Worm (Caenorhabditis elegans) whole organism, L1 larva: ENCODE results near the gene ceh-48.

Source experiments
- C04F5.9 ChIP-seq: sonication (generic microtip); optimal IDR thresholded peaks from 2 replicates; lab custom pipeline; 2016; ENCODE audit warnings: missing genetic modification characterization, missing compliant biosample characterization
- C16A3.4 ChIP-seq: fragments of 150-350 bp; optimal IDR thresholded peaks from 2 replicates; lab custom pipeline; 2014; ENCODE audit warnings: missing biosample characterization, missing genetic modification characterization
- Y116A8C.19 ChIP-seq: sonication (generic microtip); optimal IDR thresholded peaks from 2 replicates; lab custom pipeline; 2016; ENCODE audit warnings: missing compliant biosample characterization, missing genetic modification characterization, borderline replicate concordance
- aha-1 ChIP-seq: fragments of 150-350 bp; optimal IDR thresholded peaks from 2 replicates; lab custom pipeline; 2014; ENCODE audit warnings: missing biosample characterization, missing genetic modification characterization
- alr-1 ChIP-seq: fragments of 200-800 bp; sonication (Bioruptor generic); optimal IDR thresholded peaks from 2 replicates; lab custom pipeline; 2018; ENCODE audit warnings: borderline replicate concordance, mild to moderate bottlenecking, missing genetic modification characterization, missing compliant biosample characterization
- aly-2 ChIP-seq: fragments of 150-350 bp; optimal IDR thresholded peaks from 2 replicates; lab custom pipeline; 2014; ENCODE audit warnings: missing biosample characterization, missing genetic modification characterization
- ama-1 ChIP-seq: fragments of 150-350 bp; optimal IDR thresholded peaks from 2 replicates; lab custom pipeline; 2014
- blmp-1 ChIP-seq: fragments of 150-350 bp; optimal IDR thresholded peaks from 2 replicates; lab custom pipeline; 2014; ENCODE audit warnings: missing biosample characterization, missing genetic modification characterization
- ceh-63 ChIP-seq: fragments of 200-800 bp; sonication (Bioruptor generic); optimal IDR thresholded peaks from 2 replicates; lab custom pipeline; 2018; ENCODE audit warnings: mild to moderate bottlenecking, missing genetic modification characterization, missing compliant biosample characterization
- ceh-82 ChIP-seq, 3 experiments: fragments of 150-350 bp in 1 of 3; sonication (generic microtip) in 2 of 3; optimal IDR thresholded peaks; 2 replicates each; lab custom pipeline; 2014 to 2017; ENCODE audit warnings: missing biosample characterization in 3 of 3, missing genetic modification characterization in 3 of 3
- ces-1 ChIP-seq: fragments of 150-350 bp; optimal IDR thresholded peaks from 2 replicates; lab custom pipeline; 2014; ENCODE audit warnings: missing biosample characterization, missing genetic modification reagents, missing genetic modification characterization
- dsc-1 ChIP-seq: sonication (generic microtip); optimal IDR thresholded peaks from 2 replicates; lab custom pipeline; 2016; ENCODE audit warnings: mild to moderate bottlenecking, missing genetic modification characterization, missing compliant biosample characterization
- efl-1 ChIP-seq, 4 experiments: fragments of 150-350 bp; optimal IDR thresholded peaks in 3 of 4; peaks in 1 of 4; 1 replicate in 1 of 4; 2 replicates in 3 of 4; lab custom pipeline; 2014; ENCODE audit warnings: missing biosample characterization in 2 of 4, missing genetic modification characterization in 2 of 4, missing genetic modification reagents in 2 of 4
- efl-3 ChIP-seq: fragments of 200-800 bp; sonication (Bioruptor generic); optimal IDR thresholded peaks from 2 replicates; lab custom pipeline; 2018; ENCODE audit warnings: mild to moderate bottlenecking, missing genetic modification characterization, missing compliant biosample characterization
- egl-27 ChIP-seq, 2 experiments: fragments of 150-350 bp in 1 of 2; sonication (generic microtip); optimal IDR thresholded peaks; 3 replicates each; lab custom pipeline; 2017 to 2018; ENCODE audit warnings: missing biosample characterization in 2 of 2, missing genetic modification characterization in 2 of 2, missing genetic modification reagents in 2 of 2
- elt-3 ChIP-seq, 6 experiments: fragments of 150-350 bp in 1 of 6; sonication (generic microtip); optimal IDR thresholded peaks; 2 replicates each; lab custom pipeline; 2017 to 2018; ENCODE audit warnings: missing biosample characterization in 6 of 6, missing genetic modification characterization in 6 of 6, inconsistent platforms in 1 of 6
- ets-5 ChIP-seq: fragments of 200-800 bp; sonication (Bioruptor generic); IDR thresholded peaks from 2 replicates; pipeline ENCODE4 v1.3.6; 2022; ENCODE audit warnings: missing genetic modification characterization, missing compliant biosample characterization
- fkh-4 ChIP-seq: sonication (generic microtip); optimal IDR thresholded peaks from 2 replicates; lab custom pipeline; 2016; ENCODE audit warnings: missing compliant biosample characterization, missing genetic modification characterization, borderline replicate concordance
- fkh-8 ChIP-seq: sonication (generic microtip); optimal IDR thresholded peaks from 2 replicates; lab custom pipeline; 2016; ENCODE audit warnings: mild to moderate bottlenecking, missing genetic modification characterization, missing compliant biosample characterization
- hlh-4 ChIP-seq: sonication (generic microtip); optimal IDR thresholded peaks from 2 replicates; lab custom pipeline; 2016; ENCODE audit warnings: mild to moderate bottlenecking, missing genetic modification characterization, missing compliant biosample characterization
- hpl-2 ChIP-seq: fragments of 150-350 bp; optimal IDR thresholded peaks from 2 replicates; lab custom pipeline; 2014; ENCODE audit warnings: missing biosample characterization, missing genetic modification reagents, missing genetic modification characterization
- irx-1 ChIP-seq: sonication (generic microtip); optimal IDR thresholded peaks from 2 replicates; lab custom pipeline; 2016; ENCODE audit warnings: missing genetic modification characterization, missing compliant biosample characterization
- jun-1 ChIP-seq: fragments of 150-350 bp; optimal IDR thresholded peaks from 2 replicates; lab custom pipeline; 2014; ENCODE audit warnings: missing biosample characterization, missing genetic modification reagents, missing genetic modification characterization
- lin-14 ChIP-seq: fragments of 200-800 bp; sonication (Bioruptor generic); optimal IDR thresholded peaks from 2 replicates; lab custom pipeline; 2018; ENCODE audit warnings: mild to moderate bottlenecking, missing genetic modification characterization, moderate library complexity, missing compliant biosample characterization
- lin-35 ChIP-seq, 2 experiments: fragments of 150-350 bp; optimal IDR thresholded peaks; 2 replicates each; lab custom pipeline; 2014; ENCODE audit warnings: missing biosample characterization in 2 of 2, missing genetic modification characterization in 2 of 2, missing genetic modification reagents in 2 of 2
- lir-3 ChIP-seq: sonication (generic microtip); optimal IDR thresholded peaks from 2 replicates; lab custom pipeline; 2016; ENCODE audit warnings: mild to moderate bottlenecking, missing genetic modification characterization, moderate library complexity, missing compliant biosample characterization; ENCODE audit not compliant: poor library complexity
- lsy-2 ChIP-seq, 2 experiments: fragments of 150-350 bp; optimal IDR thresholded peaks; 2 replicates each; lab custom pipeline; 2014; ENCODE audit warnings: missing biosample characterization in 2 of 2, missing genetic modification characterization in 2 of 2
- mdl-1 ChIP-seq, 2 experiments: fragments of 150-350 bp; optimal IDR thresholded peaks; 2 replicates each; lab custom pipeline; 2014 to 2017; ENCODE audit warnings: missing biosample characterization in 2 of 2, missing genetic modification characterization in 2 of 2, inconsistent platforms in 1 of 2
- mef-2 ChIP-seq: fragments of 150-350 bp; optimal IDR thresholded peaks from 2 replicates; lab custom pipeline; 2014; ENCODE audit warnings: missing biosample characterization, missing genetic modification characterization
- mep-1 ChIP-seq: fragments of 150-350 bp; optimal IDR thresholded peaks from 2 replicates; lab custom pipeline; 2014; ENCODE audit warnings: missing biosample characterization, missing genetic modification characterization
- nhr-11 ChIP-seq: fragments of 150-350 bp; optimal IDR thresholded peaks from 2 replicates; lab custom pipeline; 2014; ENCODE audit warnings: missing biosample characterization, missing genetic modification characterization
- nhr-12 ChIP-seq: sonication (generic microtip); optimal IDR thresholded peaks from 2 replicates; lab custom pipeline; 2017; ENCODE audit warnings: missing biosample characterization, missing genetic modification characterization
- nhr-20 ChIP-seq: sonication (generic microtip); optimal IDR thresholded peaks from 2 replicates; lab custom pipeline; 2016; ENCODE audit warnings: mild to moderate bottlenecking, missing genetic modification characterization, missing compliant biosample characterization
- nhr-71 ChIP-seq: sonication (generic microtip); optimal IDR thresholded peaks from 2 replicates; lab custom pipeline; 2016; ENCODE audit warnings: mild to moderate bottlenecking, missing genetic modification characterization, moderate library complexity, missing compliant biosample characterization
- nhr-84 ChIP-seq: sonication (generic microtip); optimal IDR thresholded peaks from 2 replicates; lab custom pipeline; 2017; ENCODE audit warnings: missing biosample characterization, missing genetic modification characterization
- pag-3 ChIP-seq: sonication (generic microtip); optimal IDR thresholded peaks from 2 replicates; lab custom pipeline; 2017; ENCODE audit warnings: missing genetic modification characterization, mild to moderate bottlenecking, missing compliant biosample characterization, antibody characterized with exemption, borderline replicate concordance; ENCODE audit not compliant: insufficient read depth
- pqm-1 ChIP-seq: sonication (generic microtip); optimal IDR thresholded peaks from 3 replicates; lab custom pipeline; 2017; ENCODE audit warnings: missing biosample characterization, missing genetic modification characterization
- rnt-1 ChIP-seq: sonication (generic microtip); optimal IDR thresholded peaks from 2 replicates; lab custom pipeline; 2016; ENCODE audit warnings: mild to moderate bottlenecking, missing genetic modification characterization, moderate library complexity, missing compliant biosample characterization
- sptf-1 ChIP-seq: fragments of 150-350 bp; optimal IDR thresholded peaks from 2 replicates; lab custom pipeline; 2014; ENCODE audit warnings: missing biosample characterization, missing genetic modification characterization
- unc-86 ChIP-seq: sonication (generic microtip); optimal IDR thresholded peaks from 2 replicates; lab custom pipeline; 2016; ENCODE audit warnings: missing genetic modification characterization, missing compliant biosample characterization
- unc-98 ChIP-seq: fragments of 200-800 bp; sonication (Bioruptor generic); IDR thresholded peaks from 2 replicates; pipeline ENCODE4 v1.3.6; 2022; ENCODE audit warnings: missing genetic modification characterization, missing compliant biosample characterization
- xbp-1 ChIP-seq: sonication (generic microtip); optimal IDR thresholded peaks from 2 replicates; lab custom pipeline; 2016; ENCODE audit warnings: missing genetic modification characterization, missing compliant biosample characterization
- zag-1 ChIP-seq: fragments of 150-350 bp; optimal IDR thresholded peaks from 2 replicates; lab custom pipeline; 2014; ENCODE audit warnings: missing biosample characterization, missing genetic modification characterization
- zip-4 ChIP-seq: fragments of 200-800 bp; sonication (Bioruptor generic); optimal IDR thresholded peaks from 2 replicates; lab custom pipeline; 2018; ENCODE audit warnings: mild to moderate bottlenecking, missing genetic modification characterization, moderate library complexity, missing compliant biosample characterization
- ztf-11 ChIP-seq, 2 experiments: sonication (generic microtip); optimal IDR thresholded peaks; 2 replicates each; lab custom pipeline; 2016 to 2017; ENCODE audit warnings: missing genetic modification characterization in 2 of 2, missing biosample characterization in 1 of 2, missing compliant biosample characterization in 1 of 2

ceh-48 gene

DNA sequence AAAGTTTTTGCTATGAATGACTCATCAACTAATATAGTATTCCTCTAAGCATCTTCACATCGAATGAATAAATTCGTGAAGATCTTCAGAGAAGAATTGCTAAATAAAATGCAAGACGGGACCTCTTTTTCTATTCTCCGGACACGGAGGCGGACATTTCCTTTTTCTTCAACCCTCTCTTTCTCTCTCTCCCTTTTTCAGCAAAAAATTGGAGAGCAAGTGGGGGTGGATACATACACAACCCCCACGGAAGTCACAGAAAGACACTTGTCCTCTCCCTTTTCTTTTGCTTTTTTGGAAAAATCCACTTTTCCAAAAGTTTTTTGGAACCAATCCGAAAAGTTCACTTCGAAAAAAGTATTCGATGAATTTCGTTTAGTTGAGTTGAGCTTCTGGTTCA, 22.8 kb downstream of the ceh-48 start (continued):
- no peak for TF ChIP-seq pag-3 (tag; lab: Kevin White, UChicago)
- TF ChIP-seq irx-1 (tag; lab: Kevin White, UChicago): no peak
- TF ChIP-seq efl-1 (optimal IDR thresholded peaks at IDR 0.05; lab: Kevin White, UChicago): no peak
- no peak for TF ChIP-seq efl-1 (GFP tag; optimal IDR thresholded peaks at IDR 0.05 in 1 of 2; lab: Kevin White, UChicago)
- TF ChIP-seq C16A3.4 (tag; lab: Kevin White, UChicago): no peak
- TF ChIP-seq zip-4 (GFP tag; lab: Kevin White, UChicago): no peak

DNA sequence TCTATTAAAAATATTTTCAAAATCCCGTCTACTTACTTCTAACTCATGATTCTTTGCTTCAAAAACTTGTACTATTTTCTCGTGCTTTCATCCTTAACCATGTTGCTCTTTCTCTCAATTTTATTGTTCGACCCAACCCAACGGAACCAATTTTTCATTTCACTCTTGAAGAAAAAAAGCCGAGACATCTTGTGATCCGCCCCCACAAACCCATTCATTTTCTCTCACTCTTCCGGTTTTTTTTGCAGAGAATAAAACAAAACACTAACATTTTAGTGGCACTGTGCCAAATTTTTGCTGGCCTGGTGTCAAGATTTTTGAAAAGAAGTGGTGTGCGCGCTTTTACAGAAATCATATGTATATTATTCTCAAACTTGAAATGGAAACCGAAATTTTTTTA, 24.9 kb downstream of the ceh-48 start:
- peak; percentile 43 for TF ChIP-seq nhr-71 (tag; lab: Kevin White, UChicago)
- peak; percentile 46 for TF ChIP-seq rnt-1 (tag; lab: Kevin White, UChicago)
- TF ChIP-seq xbp-1 (tag; lab: Kevin White, UChicago): no peak
- peak; percentile 84 for TF ChIP-seq lin-14 (GFP tag; lab: Kevin White, UChicago)
- TF ChIP-seq dsc-1: peak; percentile 35
- TF ChIP-seq efl-1 (optimal IDR thresholded peaks at IDR 0.05; lab: Kevin White, UChicago): no peak
- TF ChIP-seq efl-1 (GFP tag; optimal IDR thresholded peaks at IDR 0.05 in 1 of 2; lab: Kevin White, UChicago): peak in 1 of 2 experiments; percentile 76
- TF ChIP-seq lsy-2 (tag; optimal IDR thresholded peaks at IDR 0.05; lab: Kevin White, UChicago): peak in 1 of 2 experiments; percentile 33
- TF ChIP-seq mdl-1 (tag; optimal IDR thresholded peaks at IDR 0.05; lab: Kevin White, UChicago): no peak
- TF ChIP-seq unc-98 (GFP tag; lab: Robert Waterston, UW): no peak

DNA sequence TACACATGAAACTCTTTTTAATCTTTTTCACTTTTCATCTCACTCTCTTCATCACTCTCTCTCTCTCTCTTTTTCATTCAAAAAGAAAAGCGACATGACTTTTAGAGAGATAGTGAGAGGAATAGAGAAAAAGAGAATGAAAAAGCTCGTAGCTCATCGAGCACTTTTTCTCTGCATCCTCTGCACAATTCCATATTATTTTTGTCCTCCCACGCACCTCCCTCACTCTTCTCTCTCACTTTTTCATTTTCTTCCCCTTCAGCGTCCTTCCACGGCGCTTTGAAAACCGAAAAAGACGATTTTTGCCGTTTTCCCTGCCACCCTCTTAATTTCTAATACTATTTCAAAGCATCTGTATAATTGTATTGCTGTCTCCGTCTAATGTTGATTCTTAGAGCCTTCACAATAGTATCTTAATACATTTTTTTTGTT, 27.2 kb downstream of the ceh-48 start:
- TF ChIP-seq jun-1 (peak; percentile 79), aha-1 (tag; lab: Kevin White, UChicago) (peak; percentile 24), egl-27 (tag; optimal IDR thresholded peaks at IDR 0.05; lab: Kevin White, UChicago) (peak; percentile 44 to 67), ces-1 (no peak), hlh-4 (no peak), mep-1 (tag; lab: Kevin White, UChicago) (peak; percentile 59), nhr-71 (tag; lab: Kevin White, UChicago) (peak; percentile 96), lir-3 (tag; lab: Kevin White, UChicago) (peak; percentile 70), C04F5.9 (tag; lab: Kevin White, UChicago) (no peak), nhr-11 (tag; lab: Kevin White, UChicago) (peak; percentile 77), unc-98 (GFP tag; lab: Robert Waterston, UW) (0 out of 2 replicates have a peak, but pooled peaks have one; percentile 28), ceh-63 (GFP tag; lab: Kevin White, UChicago) (no peak), fkh-8 (tag; lab: Kevin White, UChicago) (peak; percentile 89), lin-35 (GFP tag; optimal IDR thresholded peaks at IDR 0.05; lab: Kevin White, UChicago) (peak; percentile 58 to 73), ets-5 (GFP tag; lab: Robert Waterston, UW) (no peak), nhr-84 (tag; lab: Kevin White, UChicago) (no peak), lsy-2 (tag; optimal IDR thresholded peaks at IDR 0.05; lab: Kevin White, UChicago) (peak; percentile 80 to 86), elt-3 (tag; optimal IDR thresholded peaks at IDR 0.05; lab: Kevin White, UChicago) (no peak), nhr-20 (peak; percentile 88), alr-1 (tag; lab: Kevin White, UChicago) (no peak), blmp-1 (tag; lab: Kevin White, UChicago) (peak; percentile 80), nhr-12 (tag; lab: Kevin White, UChicago) (no peak), sptf-1 (tag; lab: Kevin White, UChicago) (no peak), mef-2 (tag; lab: Kevin White, UChicago) (peak; percentile 15), ceh-82 (tag; optimal IDR thresholded peaks at IDR 0.05; lab: Kevin White, UChicago) (peak; percentile 67 to 78 (median 77)), C16A3.4 (tag; lab: Kevin White, UChicago) (no peak), rnt-1 (tag; lab: Kevin White, UChicago) (peak; percentile 88), Y116A8C.19 (tag; lab: Kevin White, UChicago) (no peak), ztf-11 (tag; optimal IDR thresholded peaks at IDR 0.05; lab: Kevin White, UChicago) (no peak), zip-4 (GFP tag; lab: Kevin White, UChicago) (no peak), ama-1 (lab: Kevin White, UChicago) (no peak), hpl-2 (no peak), pag-3 (tag; lab: Kevin White, UChicago) (no peak), zag-1 (tag; lab: Kevin White, UChicago) (peak; percentile 73), irx-1 (tag; lab: Kevin White, UChicago) (peak; percentile 79), fkh-4 (tag; lab: Kevin White, UChicago) (no peak), unc-86 (tag; lab: Kevin White, UChicago) (peak; percentile 81), aly-2 (tag; lab: Kevin White, UChicago) (peak; percentile 58), efl-3 (GFP tag; lab: Kevin White, UChicago) (no peak), efl-1 (optimal IDR thresholded peaks at IDR 0.05; lab: Kevin White, UChicago) (peak; percentile 72 to 74), efl-1 (GFP tag; optimal IDR thresholded peaks at IDR 0.05 in 1 of 2; lab: Kevin White, UChicago) (peak; percentile 40 to 90), pqm-1 (tag; lab: Kevin White, UChicago) (peak; percentile 49), dsc-1 (peak; percentile 83)
